Fruit fly (Drosophila melanogaster) whole organism, embryonic: Measurements from ENCODE around the gene MED27.

ENCODE experiments used
- ATbp ChIP-seq: fragments of 200-800 bp; sonication (Bioruptor generic); optimal IDR thresholded peaks from 2 replicates; lab custom pipeline; 2017; ENCODE audit warnings: missing biosample characterization, mild to moderate bottlenecking, missing genetic modification characterization, missing genetic modification reagents
- Bteb2 ChIP-seq: fragments of 200-800 bp; sonication (Bioruptor generic); optimal IDR thresholded peaks from 2 replicates; lab custom pipeline; 2016; ENCODE audit warnings: missing biosample characterization, missing genetic modification characterization
- CG10543 ChIP-seq: fragments of 200-800 bp; sonication (Bioruptor generic); optimal IDR thresholded peaks from 3 replicates; lab custom pipeline; 2017; ENCODE audit warnings: missing biosample characterization, mild to moderate bottlenecking, missing genetic modification characterization, moderate library complexity
- CG11398 ChIP-seq: fragments of 200-800 bp; sonication (Bioruptor generic); optimal IDR thresholded peaks from 2 replicates; lab custom pipeline; 2016; ENCODE audit warnings: missing biosample characterization, missing genetic modification characterization
- CG13624 ChIP-seq: fragments of 200-800 bp; sonication (Bioruptor generic); optimal IDR thresholded peaks from 2 replicates; lab custom pipeline; 2016; ENCODE audit warnings: missing biosample characterization, missing genetic modification characterization
- CG14050 ChIP-seq: fragments of 200-800 bp; sonication (Bioruptor generic); IDR thresholded peaks from 3 replicates; pipeline ENCODE4 v1.3.6; 2022; ENCODE audit warnings: missing biosample characterization, missing genetic modification characterization
- CG15011 ChIP-seq: fragments of 200-800 bp; sonication (Bioruptor generic); optimal IDR thresholded peaks from 3 replicates; lab custom pipeline; 2018; ENCODE audit warnings: missing biosample characterization, mild to moderate bottlenecking, missing genetic modification characterization
- CG18476 ChIP-seq: fragments of 200-800 bp; sonication (Bioruptor generic); optimal IDR thresholded peaks from 2 replicates; lab custom pipeline; 2016; ENCODE audit warnings: missing biosample characterization, mild to moderate bottlenecking, missing genetic modification characterization
- CG2116 ChIP-seq: fragments of 200-800 bp; sonication (Bioruptor generic); optimal IDR thresholded peaks from 3 replicates; lab custom pipeline; 2018; ENCODE audit warnings: missing biosample characterization, mild to moderate bottlenecking, missing genetic modification characterization
- CG31365 ChIP-seq: fragments of 200-800 bp; sonication (Bioruptor generic); optimal IDR thresholded peaks from 2 replicates; lab custom pipeline; 2018; ENCODE audit warnings: missing biosample characterization, mild to moderate bottlenecking, missing genetic modification characterization
- CG4360 ChIP-seq: fragments of 200-800 bp; sonication (Bioruptor generic); IDR thresholded peaks from 2 replicates; pipeline ENCODE4 v1.3.6; 2022; ENCODE audit warnings: missing biosample characterization, missing genetic modification characterization
- CG6272 ChIP-seq: fragments of 200-800 bp; sonication (Bioruptor generic); IDR thresholded peaks from 2 replicates; pipeline ENCODE4 v1.3.6; 2022; ENCODE audit warnings: missing biosample characterization, missing genetic modification characterization
- CG7372 ChIP-seq: fragments of 200-800 bp; sonication (Bioruptor generic); IDR thresholded peaks from 2 replicates; pipeline ENCODE4 v1.3.6; 2022; ENCODE audit warnings: missing biosample characterization, missing genetic modification characterization
- CG8388 ChIP-seq: fragments of 200-800 bp; sonication (Bioruptor generic); optimal IDR thresholded peaks from 2 replicates; lab custom pipeline; 2019; ENCODE audit warnings: missing biosample characterization, mild to moderate bottlenecking, missing genetic modification characterization, moderate library complexity
- CG8478 ChIP-seq: fragments of >200 bp; optimal IDR thresholded peaks from 2 replicates; lab custom pipeline; 2018
- CG9437 ChIP-seq: fragments of 200-800 bp; sonication (Bioruptor generic); optimal IDR thresholded peaks from 2 replicates; lab custom pipeline; 2018; ENCODE audit warnings: missing biosample characterization, mild to moderate bottlenecking, missing genetic modification characterization
- CG9932 ChIP-seq: fragments of 200-800 bp; sonication (Bioruptor generic); IDR thresholded peaks from 2 replicates; pipeline ENCODE4 v1.3.6; 2022; ENCODE audit warnings: missing biosample characterization, missing genetic modification characterization
- Dek ChIP-seq: fragments of 200-800 bp; sonication (Bioruptor generic); optimal IDR thresholded peaks from 3 replicates; lab custom pipeline; 2019; ENCODE audit warnings: missing biosample characterization, mild to moderate bottlenecking, missing genetic modification characterization, moderate library complexity
- Dref ChIP-seq: fragments of 200-800 bp; sonication (Bioruptor generic); IDR thresholded peaks from 2 replicates; pipeline ENCODE4 v1.3.6; 2022; ENCODE audit warnings: missing biosample characterization, missing genetic modification characterization
- ERR ChIP-seq: fragments of 200-800 bp; sonication (Bioruptor generic); optimal IDR thresholded peaks from 2 replicates; lab custom pipeline; 2016; ENCODE audit warnings: missing biosample characterization, missing genetic modification characterization
- Gug ChIP-seq: fragments of 200-800 bp; sonication (Bioruptor generic); IDR thresholded peaks from 4 replicates; pipeline ENCODE4 v1.3.6; 2022; ENCODE audit warnings: missing biosample characterization, missing genetic modification characterization
- HLH4C ChIP-seq: fragments of 200-800 bp; sonication (Bioruptor generic); IDR thresholded peaks from 3 replicates; pipeline ENCODE4 v1.3.6; 2022; ENCODE audit warnings: missing biosample characterization, missing genetic modification characterization; ENCODE audit not compliant: partially characterized antibody
- Hmx ChIP-seq: fragments of 200-800 bp; sonication (Bioruptor generic); optimal IDR thresholded peaks from 2 replicates; lab custom pipeline; 2016; ENCODE audit warnings: missing biosample characterization, missing genetic modification characterization
- Mrtf ChIP-seq: fragments of 200-800 bp; sonication (Bioruptor generic); IDR thresholded peaks from 3 replicates; pipeline ENCODE4 v1.3.6; 2022; ENCODE audit warnings: missing biosample characterization, missing genetic modification characterization
- Opbp ChIP-seq: fragments of 200-800 bp; sonication (Bioruptor generic); IDR thresholded peaks from 3 replicates; pipeline ENCODE4 v1.3.6; 2022; ENCODE audit warnings: missing biosample characterization, missing genetic modification characterization; ENCODE audit not compliant: partially characterized antibody
- Taf1 ChIP-seq: fragments of 200-800 bp; sonication (Bioruptor generic); IDR thresholded peaks from 2 replicates; pipeline ENCODE4 v1.3.6; 2022; ENCODE audit warnings: missing biosample characterization, missing genetic modification characterization
- Xrp1 ChIP-seq: fragments of 200-800 bp; sonication (Bioruptor generic); IDR thresholded peaks from 2 replicates; pipeline ENCODE4 v1.3.6; 2022; ENCODE audit warnings: missing biosample characterization, missing genetic modification characterization
- ato ChIP-seq: fragments of 200-800 bp; sonication (Bioruptor generic); IDR thresholded peaks from 2 replicates; pipeline ENCODE4 v1.3.6; 2022; ENCODE audit warnings: missing biosample characterization, missing genetic modification characterization; ENCODE audit not compliant: partially characterized antibody
- corto ChIP-seq: fragments of 200-800 bp; sonication (Bioruptor generic); optimal IDR thresholded peaks from 2 replicates; lab custom pipeline; 2016; ENCODE audit warnings: missing biosample characterization, mild to moderate bottlenecking, missing genetic modification characterization, moderate library complexity
- crp ChIP-seq, 2 experiments: fragments of 200-800 bp; sonication (Bioruptor generic); optimal IDR thresholded peaks; 2 replicates in 1 of 2; 3 replicates in 1 of 2; lab custom pipeline; 2017; ENCODE audit warnings: missing biosample characterization in 2 of 2, missing genetic modification characterization in 2 of 2, mild to moderate bottlenecking in 1 of 2, moderate library complexity in 1 of 2
- cwo ChIP-seq: fragments of 200-800 bp; sonication (Bioruptor generic); optimal IDR thresholded peaks from 3 replicates; lab custom pipeline; 2017; ENCODE audit warnings: missing biosample characterization, missing genetic modification characterization, mild to moderate bottlenecking, moderate library complexity, missing genetic modification reagents
- emc ChIP-seq: fragments of 200-800 bp; sonication (Bioruptor generic); optimal IDR thresholded peaks from 2 replicates; lab custom pipeline; 2016; ENCODE audit warnings: missing biosample characterization, missing genetic modification characterization
- gcm ChIP-seq: fragments of 200-800 bp; sonication (Bioruptor generic); optimal IDR thresholded peaks from 2 replicates; lab custom pipeline; 2019; ENCODE audit warnings: missing biosample characterization, mild to moderate bottlenecking, missing genetic modification characterization, moderate library complexity
- gem ChIP-seq: fragments of 200-800 bp; sonication (Bioruptor generic); optimal IDR thresholded peaks from 2 replicates; lab custom pipeline; 2019; ENCODE audit warnings: missing biosample characterization, mild to moderate bottlenecking, missing genetic modification characterization, moderate library complexity
- hth ChIP-seq: fragments of >200 bp; optimal IDR thresholded peaks from 2 replicates; lab custom pipeline; 2017; ENCODE audit warnings: inconsistent platforms
- mirr ChIP-seq: fragments of 200-800 bp; sonication (Bioruptor generic); optimal IDR thresholded peaks from 3 replicates; lab custom pipeline; 2018; ENCODE audit warnings: missing biosample characterization, mild to moderate bottlenecking, missing genetic modification characterization
- mld ChIP-seq: fragments of 200-800 bp; sonication (Bioruptor generic); IDR thresholded peaks from 3 replicates; pipeline ENCODE4 v1.3.6; 2022; ENCODE audit warnings: missing biosample characterization, missing genetic modification characterization; ENCODE audit not compliant: partially characterized antibody
- nerfin-2 ChIP-seq: fragments of 200-800 bp; sonication (Bioruptor generic); IDR thresholded peaks from 2 replicates; pipeline ENCODE4 v1.3.6; 2022; ENCODE audit warnings: missing biosample characterization, missing genetic modification characterization; ENCODE audit not compliant: partially characterized antibody
- nom ChIP-seq: fragments of 200-800 bp; sonication (Bioruptor generic); optimal IDR thresholded peaks from 2 replicates; lab custom pipeline; 2017; ENCODE audit warnings: missing biosample characterization, missing genetic modification characterization, mild to moderate bottlenecking, moderate library complexity, missing genetic modification reagents
- oc ChIP-seq: fragments of 200-800 bp; sonication (Bioruptor generic); optimal IDR thresholded peaks from 2 replicates; lab custom pipeline; 2018; ENCODE audit warnings: missing biosample characterization, mild to moderate bottlenecking, missing genetic modification characterization, moderate library complexity
- psq ChIP-seq: fragments of 200-800 bp; sonication (Bioruptor generic); optimal IDR thresholded peaks from 2 replicates; lab custom pipeline; 2017; ENCODE audit warnings: missing biosample characterization, missing genetic modification characterization
- sd ChIP-seq: fragments of 200-800 bp; sonication (Bioruptor generic); optimal IDR thresholded peaks from 3 replicates; lab custom pipeline; 2018; ENCODE audit warnings: missing biosample characterization, mild to moderate bottlenecking, missing genetic modification characterization, moderate library complexity
- sens ChIP-seq: fragments of 200-800 bp; sonication (Bioruptor generic); peaks from one replicate; lab custom pipeline; 2016; ENCODE audit warnings: missing biosample characterization, missing genetic modification characterization
- sisA ChIP-seq: fragments of 200-800 bp; sonication (Bioruptor generic); IDR thresholded peaks from 2 replicates; pipeline ENCODE4 v1.3.6; 2022; ENCODE audit warnings: missing biosample characterization, missing genetic modification characterization
- sob ChIP-seq: fragments of 200-800 bp; sonication (Bioruptor generic); IDR thresholded peaks from 2 replicates; pipeline ENCODE4 v1.3.6; 2022; ENCODE audit warnings: missing biosample characterization, missing genetic modification characterization
- stwl ChIP-seq: fragments of 200-800 bp; sonication (Bioruptor generic); optimal IDR thresholded peaks from 3 replicates; lab custom pipeline; 2018; ENCODE audit warnings: missing biosample characterization, mild to moderate bottlenecking, missing genetic modification characterization, moderate library complexity
- toy ChIP-seq: fragments of 200-800 bp; sonication (Bioruptor generic); IDR thresholded peaks from 2 replicates; pipeline ENCODE4 v1.3.6; 2022; ENCODE audit warnings: missing biosample characterization, missing genetic modification characterization
- yki ChIP-seq: fragments of >200 bp; optimal IDR thresholded peaks from 3 replicates; lab custom pipeline; 2018
- zf30C ChIP-seq: fragments of 200-800 bp; sonication (Bioruptor generic); optimal IDR thresholded peaks from 3 replicates; lab custom pipeline; 2018; ENCODE audit warnings: missing biosample characterization, mild to moderate bottlenecking, missing genetic modification characterization

The MED27 gene

dm6 chr3R:5669740-5670659 is 15.1 kb downstream of the MED27 start (continued):
- TF ChIP-seq CG8388: peak; percentile 13
- peak; percentile 11 for TF ChIP-seq ERR (GFP tag; lab: Kevin White, UChicago)
- peak; percentile 21 for TF ChIP-seq CG13624 (GFP tag; lab: Kevin White, UChicago)
- no peak for TF ChIP-seq sisA (GFP tag; lab: Robert Waterston, UW)
- peak; percentile 36 for TF ChIP-seq mirr
- no peak for TF ChIP-seq sd
- TF ChIP-seq yki (lab: Kevin White, UChicago): no peak
- TF ChIP-seq Hmx (GFP tag; lab: Kevin White, UChicago): no peak
- TF ChIP-seq mld (GFP tag; lab: Robert Waterston, UW): 0 out of 3 replicates have a peak, but pooled peaks have one; percentile 18
- TF ChIP-seq nerfin-2 (GFP tag; lab: Robert Waterston, UW): peak; percentile 4; the same call in 1 of the 2 replicates
- no peak for TF ChIP-seq CG11398
- 0 out of 3 replicates have a peak, but pooled peaks have one; percentile 5 for TF ChIP-seq HLH4C (GFP tag; lab: Robert Waterston, UW)
- TF ChIP-seq psq: peak; percentile 97
- TF ChIP-seq toy: no peak
- no peak for TF ChIP-seq CG15011 (GFP tag; lab: Kevin White, UChicago)
- TF ChIP-seq Xrp1: no peak
- no peak for TF ChIP-seq Taf1
- TF ChIP-seq hth (lab: Kevin White, UChicago): no peak
- 0 out of 3 replicates have a peak, but pooled peaks have one; percentile 1 for TF ChIP-seq Opbp (GFP tag; lab: Robert Waterston, UW)
- no peak for TF ChIP-seq emc (GFP tag; lab: Kevin White, UChicago)
- TF ChIP-seq CG14050 (GFP tag; lab: Robert Waterston, UW): no peak
- no peak for TF ChIP-seq CG31365 (tag; lab: Kevin White, UChicago)
- TF ChIP-seq CG4360 (GFP tag; lab: Robert Waterston, UW): peak; percentile 99
- no peak for TF ChIP-seq CG7372
- TF ChIP-seq oc: no peak

- no peak for TF ChIP-seq CG9932 (GFP tag; lab: Robert Waterston, UW)
- TF ChIP-seq CG10543 (GFP tag; lab: Kevin White, UChicago): no peak
- no peak for TF ChIP-seq CG18476 (GFP tag; lab: Kevin White, UChicago)
- peak; percentile 78 for TF ChIP-seq CG2116 (GFP tag; lab: Kevin White, UChicago)
- peak; percentile 41 for TF ChIP-seq nom (GFP tag; lab: Kevin White, UChicago)
- TF ChIP-seq Bteb2 (GFP tag; lab: Kevin White, UChicago): no peak
- peak; percentile 25 for TF ChIP-seq psq
- TF ChIP-seq crp (GFP tag; optimal IDR thresholded peaks at IDR 0.05; lab: Kevin White, UChicago): peak in 1 of 2 experiments; percentile 74
- TF ChIP-seq cwo: no peak
- no peak for TF ChIP-seq CG9437 (GFP tag; lab: Kevin White, UChicago)
- peak; percentile 76 for TF ChIP-seq gcm (GFP tag; lab: Kevin White, UChicago)
- no peak for TF ChIP-seq CG6272 (GFP tag; lab: Robert Waterston, UW)
- 0 out of 2 replicates have a peak, but pooled peaks have one; percentile 9 for TF ChIP-seq Dref (GFP tag; lab: Robert Waterston, UW)
- TF ChIP-seq gem (tag; lab: Kevin White, UChicago): no peak
- peak; percentile 12 for TF ChIP-seq corto
- no peak for TF ChIP-seq Dek
- TF ChIP-seq CG8478 (lab: Kevin White, UChicago): no peak
- TF ChIP-seq zf30C: peak; percentile 78
- TF ChIP-seq sob (GFP tag; lab: Robert Waterston, UW): no peak
- TF ChIP-seq sens: peak; percentile 47
- peak; percentile 18 for TF ChIP-seq stwl (tag; lab: Kevin White, UChicago)
- no peak for TF ChIP-seq ATbp (GFP tag; lab: Kevin White, UChicago)
- no peak for TF ChIP-seq Gug (GFP tag; lab: Robert Waterston, UW)
- TF ChIP-seq Mrtf (GFP tag; lab: Robert Waterston, UW): no peak
- 0 out of 2 replicates have a peak, but pooled peaks have one; percentile 19 for TF ChIP-seq ato (GFP tag; lab: Robert Waterston, UW)
Measured at dm6 chr3R:5670660-5671264, 15.8 kb downstream of the MED27 start.
